Worm (Caenorhabditis elegans): ENCODE results near the gene F08F1.4.

ce11 chrX:8424286-8424685 lies 11.1 kb downstream of the F08F1.4 start:
- TF ChIP-seq unc-62 (GFP tag; optimal IDR thresholded peaks at IDR 0.05) (no peak), nhr-6 (tag; optimal IDR thresholded peaks at IDR 0.05) (no peak), lsy-2 (tag; optimal IDR thresholded peaks at IDR 0.05) (no peak), crh-2 (tag; optimal IDR thresholded peaks at IDR 0.05) (no peak), egl-27 (tag; optimal IDR thresholded peaks at IDR 0.05) (no peak), skn-1 (tag; optimal IDR thresholded peaks at IDR 0.05) (no peak), ama-1 (optimal IDR thresholded peaks at IDR 0.05) (no peak), snpc-4 (tag; optimal IDR thresholded peaks at IDR 0.05) (no peak), blmp-1 (tag; optimal IDR thresholded peaks at IDR 0.05; ENCODE audit: insufficient read depth) (no peak), nhr-11 (tag; optimal IDR thresholded peaks at IDR 0.05) (no peak), ztf-11 (tag; optimal IDR thresholded peaks at IDR 0.05) (no peak), mdl-1 (tag; optimal IDR thresholded peaks at IDR 0.05) (no peak), lin-39 (tag; optimal IDR thresholded peaks at IDR 0.05) (no peak)

All from whole organism, L2 larva.